Worm (Caenorhabditis elegans) whole organism, L3 larva: ENCODE measurements around the gene dcaf-13.

Experiments
- fkh-10 ChIP-seq: sonication (generic microtip); optimal IDR thresholded peaks from 2 replicates; lab custom pipeline; 2017; ENCODE audit warnings: missing biosample characterization, missing genetic modification reagents, missing genetic modification characterization
- unc-62 ChIP-seq: fragments of 150-350 bp; sonication (generic microtip); optimal IDR thresholded peaks from 4 replicates; lab custom pipeline; 2014; ENCODE audit warnings: missing biosample characterization, missing genetic modification reagents, missing genetic modification characterization

- TF ChIP-seq unc-62 (GFP tag; lab: Kevin White, UChicago) (no peak), fkh-10 (GFP tag; lab: Kevin White, UChicago) (no peak)
Observed at ce11 chrII:4438601-4439000, 13.9 kb upstream of the dcaf-13 start, which contains the start of gene nhr-16.
